Worm (Caenorhabditis elegans) whole organism, early embryonic: ENCODE measurements around the gene F53A9.9.

Experiments
- B0310.2 ChIP-seq: sonication (generic microtip); optimal IDR thresholded peaks from 2 replicates; lab custom pipeline; 2016; ENCODE audit warnings: mild to moderate bottlenecking, missing genetic modification characterization, missing compliant biosample characterization
- F13C5.2 ChIP-seq: sonication (generic microtip); optimal IDR thresholded peaks from 2 replicates; lab custom pipeline; 2017; ENCODE audit warnings: mild to moderate bottlenecking, missing genetic modification characterization, inconsistent platforms, missing compliant biosample characterization
- aly-1 ChIP-seq: sonication (generic microtip); optimal IDR thresholded peaks from 2 replicates; lab custom pipeline; 2016; ENCODE audit warnings: missing genetic modification characterization, missing compliant biosample characterization
- ama-1 ChIP-seq: fragments of 150-350 bp; optimal IDR thresholded peaks from 2 replicates; lab custom pipeline; 2014
- ceh-13 ChIP-seq: fragments of 200-800 bp; sonication (Bioruptor generic); optimal IDR thresholded peaks from 2 replicates; lab custom pipeline; 2018; ENCODE audit warnings: mild to moderate bottlenecking, missing genetic modification characterization, missing compliant biosample characterization
- ceh-36 ChIP-seq: sonication (generic microtip); optimal IDR thresholded peaks from 2 replicates; lab custom pipeline; 2016; ENCODE audit warnings: missing genetic modification characterization, inconsistent platforms, missing compliant biosample characterization
- ets-7 ChIP-seq: sonication (generic microtip); optimal IDR thresholded peaks from 2 replicates; lab custom pipeline; 2016; ENCODE audit warnings: missing genotype, missing genetic modification characterization, missing compliant biosample characterization
- flt-1 ChIP-seq: fragments of 200-800 bp; sonication (Bioruptor generic); IDR thresholded peaks from 2 replicates; pipeline ENCODE4 v1.3.6; 2022; ENCODE audit warnings: missing genetic modification characterization, missing compliant biosample characterization
- hmbx-1 ChIP-seq: sonication (generic microtip); optimal IDR thresholded peaks from 2 replicates; lab custom pipeline; 2016; ENCODE audit warnings: mild to moderate bottlenecking, missing genetic modification characterization, missing compliant biosample characterization
- hmg-4 ChIP-seq: fragments of 200-800 bp; sonication (Bioruptor generic); optimal IDR thresholded peaks from 2 replicates; lab custom pipeline; 2018; ENCODE audit warnings: mild to moderate bottlenecking, missing genetic modification characterization, missing compliant biosample characterization
- hnd-1 ChIP-seq: sonication (generic microtip); optimal IDR thresholded peaks from 2 replicates; lab custom pipeline; 2016; ENCODE audit warnings: missing genetic modification characterization, missing compliant biosample characterization
- pes-1 ChIP-seq: fragments of 200-800 bp; sonication (Bioruptor generic); IDR thresholded peaks from 2 replicates; pipeline ENCODE4 v1.3.6; 2022; ENCODE audit warnings: missing genetic modification reagents, missing genetic modification characterization, missing compliant biosample characterization
- scrt-1 ChIP-seq: fragments of 200-800 bp; sonication (Bioruptor generic); IDR thresholded peaks from 2 replicates; pipeline ENCODE4 v1.3.6; 2022; ENCODE audit warnings: missing genetic modification characterization, missing compliant biosample characterization
- sea-1 ChIP-seq: fragments of 200-800 bp; sonication (Bioruptor generic); conservative IDR thresholded peaks from 2 replicates; pipeline ENCODE4 v1.3.6; 2022; ENCODE audit warnings: missing genetic modification characterization, missing compliant biosample characterization
- tbx-11 ChIP-seq: fragments of 200-800 bp; sonication (Bioruptor generic); IDR thresholded peaks from 2 replicates; pipeline ENCODE4 v1.3.6; 2022; ENCODE audit warnings: missing genetic modification characterization, missing compliant biosample characterization
- tbx-37 ChIP-seq: fragments of 200-800 bp; sonication (Bioruptor generic); conservative IDR thresholded peaks from 2 replicates; pipeline ENCODE4 v1.3.6; 2022; ENCODE audit warnings: missing genetic modification reagents, missing genetic modification characterization, missing compliant biosample characterization
- tra-4 ChIP-seq: sonication (generic microtip); optimal IDR thresholded peaks from 2 replicates; lab custom pipeline; 2017; ENCODE audit warnings: missing genetic modification characterization, missing compliant biosample characterization

F53A9.9 gene

ce11 chrX:8754285-8754795, 33.8 kb upstream of the F53A9.9 start:
- TF ChIP-seq tbx-11 (GFP tag; lab: Robert Waterston, UW) (no peak), hmbx-1 (tag; lab: Kevin White, UChicago) (no peak)

ce11 chrX:8752546-8752945, 32.0 kb upstream of the F53A9.9 start:
- TF ChIP-seq sea-1 (GFP tag; lab: Robert Waterston, UW) (no peak), tbx-11 (GFP tag; lab: Robert Waterston, UW) (no peak)

- TF ChIP-seq aly-1 (tag; lab: Kevin White, UChicago) = peak; percentile 13
- TF ChIP-seq tbx-11 (GFP tag; lab: Robert Waterston, UW) = no peak
These were observed 30.1 kb upstream of the F53A9.9 start, which contains the start of gene asns-2 for ce11 chrX:8750660-8751059. asns-2 (minus strand) TSS chrX:8750941.

DNA sequence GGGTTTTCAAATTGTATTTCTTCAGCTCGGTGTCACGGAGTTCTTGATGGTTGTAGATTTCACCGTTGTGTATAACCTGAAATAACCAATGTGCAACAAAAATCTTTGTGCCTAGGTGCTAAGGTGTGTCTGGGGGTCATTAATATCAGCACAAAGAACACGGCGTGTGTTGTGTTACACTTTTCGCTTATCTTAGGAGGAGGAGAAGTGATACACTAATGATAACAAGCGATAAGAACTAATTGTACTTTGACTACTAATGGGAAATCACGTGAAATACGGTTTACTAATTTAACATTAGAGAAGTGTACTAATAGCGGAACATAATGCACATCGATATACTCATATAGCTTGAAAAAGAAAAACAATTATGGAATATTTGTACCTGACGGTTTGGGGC, 29.7 kb upstream of the F53A9.9 start:
- TF ChIP-seq aly-1 (tag; lab: Kevin White, UChicago) = no peak

DNA sequence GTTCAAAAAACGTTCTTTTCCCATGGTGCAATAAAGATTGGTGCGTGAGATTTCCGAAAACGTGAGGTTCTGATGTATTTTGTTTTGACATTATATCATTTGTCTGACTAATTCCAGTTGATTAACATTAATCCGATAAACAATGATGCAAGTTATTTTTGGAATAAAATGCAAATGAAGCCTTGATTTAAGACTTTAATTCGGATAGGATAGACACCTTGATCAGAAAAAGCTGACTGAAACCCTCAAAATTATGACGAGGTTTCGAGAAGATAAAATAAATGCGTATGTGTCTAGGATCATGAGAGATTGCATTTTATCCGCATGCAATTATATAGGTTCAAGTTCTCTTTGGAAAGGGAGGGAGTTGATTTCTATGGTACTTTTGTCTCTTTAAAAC, 25.0 kb upstream of the F53A9.9 start:
- TF ChIP-seq B0310.2 (tag; lab: Kevin White, UChicago) (no peak), F13C5.2 (tag; lab: Kevin White, UChicago) (no peak), tra-4 (tag; lab: Kevin White, UChicago) (no peak), sea-1 (GFP tag; lab: Robert Waterston, UW) (no peak), tbx-11 (GFP tag; lab: Robert Waterston, UW) (no peak), scrt-1 (GFP tag; lab: Robert Waterston, UW) (no peak), hnd-1 (tag; lab: Kevin White, UChicago) (no peak), flt-1 (GFP tag; lab: Robert Waterston, UW) (no peak), hmg-4 (no peak), pes-1 (GFP tag; lab: Robert Waterston, UW) (no peak), ceh-13 (GFP tag; lab: Kevin White, UChicago) (no peak), ama-1 (lab: Kevin White, UChicago) (no peak), tbx-37 (no peak), ets-7 (tag; lab: Kevin White, UChicago) (no peak)

- TF ChIP-seq ceh-36 (tag; lab: Kevin White, UChicago) (no peak), F13C5.2 (tag; lab: Kevin White, UChicago) (no peak), ama-1 (lab: Kevin White, UChicago) (no peak), scrt-1 (GFP tag; lab: Robert Waterston, UW) (no peak)
These were observed 23.8 kb upstream of the F53A9.9 start for ce11 chrX:8744192-8744985.

- no peak for TF ChIP-seq hmg-4
- no peak for TF ChIP-seq ceh-13 (GFP tag; lab: Kevin White, UChicago)
- no peak for TF ChIP-seq tra-4 (tag; lab: Kevin White, UChicago)
- TF ChIP-seq tbx-37 = no peak
- no peak for TF ChIP-seq ama-1 (lab: Kevin White, UChicago)
- TF ChIP-seq ceh-36 (tag; lab: Kevin White, UChicago) = no peak
- TF ChIP-seq tbx-11 (GFP tag; lab: Robert Waterston, UW) = no peak
- no peak for TF ChIP-seq flt-1 (GFP tag; lab: Robert Waterston, UW)
- TF ChIP-seq hmbx-1 (tag; lab: Kevin White, UChicago) = no peak
- no peak for TF ChIP-seq F13C5.2 (tag; lab: Kevin White, UChicago)
- no peak for TF ChIP-seq scrt-1 (GFP tag; lab: Robert Waterston, UW)
- TF ChIP-seq sea-1 (GFP tag; lab: Robert Waterston, UW) = no peak
These were observed 22.3 kb upstream of the F53A9.9 start, which contains the start of gene M02D8.7 for ce11 chrX:8742896-8743295. M02D8.7 (minus strand) TSS chrX:8742996.

ce11 chrX:8741629-8742170, 21.1 kb upstream of the F53A9.9 start:
- TF ChIP-seq ceh-36 (tag; lab: Kevin White, UChicago) (no peak), pes-1 (GFP tag; lab: Robert Waterston, UW) (no peak), scrt-1 (GFP tag; lab: Robert Waterston, UW) (no peak), aly-1 (tag; lab: Kevin White, UChicago) (no peak), sea-1 (GFP tag; lab: Robert Waterston, UW) (no peak), ama-1 (lab: Kevin White, UChicago) (no peak), F13C5.2 (tag; lab: Kevin White, UChicago) (no peak), hmbx-1 (tag; lab: Kevin White, UChicago) (no peak), ets-7 (tag; lab: Kevin White, UChicago) (no peak), tra-4 (tag; lab: Kevin White, UChicago) (no peak), ceh-13 (GFP tag; lab: Kevin White, UChicago) (no peak)
